Worm (Caenorhabditis elegans): ENCODE measurements around the gene F41E7.9.

DNA sequence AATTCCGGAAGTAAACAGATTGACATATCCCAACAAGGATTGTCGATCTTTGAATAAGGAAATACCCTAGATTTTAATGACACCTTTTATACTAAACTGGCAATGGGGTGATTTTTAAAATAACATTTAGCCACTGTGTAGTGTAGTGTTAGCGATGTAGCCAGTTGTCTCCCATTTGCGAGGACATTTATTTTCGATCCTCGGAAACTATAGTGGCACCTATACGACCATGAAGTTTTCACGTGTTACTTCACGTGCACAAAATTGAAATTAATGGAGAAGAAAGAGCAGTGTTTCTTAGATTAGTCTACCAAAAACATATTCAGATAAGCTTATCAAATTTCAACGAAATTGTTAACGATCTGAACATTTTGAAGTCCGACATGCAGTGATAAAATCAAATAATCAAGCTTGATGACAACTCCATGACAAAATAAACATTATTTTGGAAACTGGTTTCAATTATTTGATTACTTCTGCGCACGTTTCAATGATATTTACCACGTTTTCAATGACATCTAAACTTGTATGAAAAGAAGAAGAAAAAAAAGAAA lies 17.6 kb upstream of the F41E7.9 start, which contains the start of gene R07E3.4:
- TF ChIP-seq nhr-11 (tag; optimal IDR thresholded peaks at IDR 0.05) = peak; percentile 71
- TF ChIP-seq fkh-10 (GFP tag; optimal IDR thresholded peaks at IDR 0.05) = no peak
- TF ChIP-seq nhr-25 (tag; optimal IDR thresholded peaks at IDR 0.05; ENCODE audit: borderline replicate concordance, insufficient read depth) = no peak
- no peak for TF ChIP-seq ZK546.5 (tag; optimal IDR thresholded peaks at IDR 0.05)
- TF ChIP-seq egl-43 (GFP tag; IDR thresholded peaks at IDR 0.05) = no peak
- TF ChIP-seq unc-39 (tag; optimal IDR thresholded peaks at IDR 0.05) = no peak
- TF ChIP-seq pqm-1 (tag; optimal IDR thresholded peaks at IDR 0.05) = no peak
